Worm (Caenorhabditis elegans) whole organism, L1 larva: Measurements from ENCODE around the gene nrsn-1.

Experiments
- C04F5.9 ChIP-seq: sonication (generic microtip); optimal IDR thresholded peaks from 2 replicates; lab custom pipeline; 2016; ENCODE audit warnings: missing genetic modification characterization, missing compliant biosample characterization
- ama-1 ChIP-seq: fragments of 150-350 bp; optimal IDR thresholded peaks from 2 replicates; lab custom pipeline; 2014
- elt-2 ChIP-seq: sonication (generic microtip); optimal IDR thresholded peaks from 2 replicates; lab custom pipeline; 2016; ENCODE audit warnings: missing genetic modification characterization, mild to moderate bottlenecking, inconsistent platforms, missing compliant biosample characterization, missing genetic modification reagents
- lin-39 ChIP-seq: fragments of 150-350 bp; optimal IDR thresholded peaks from 2 replicates; lab custom pipeline; 2014; ENCODE audit warnings: missing biosample characterization, missing genetic modification reagents, missing genetic modification characterization
- mdl-1 ChIP-seq, 2 experiments: fragments of 150-350 bp; optimal IDR thresholded peaks; 2 replicates each; lab custom pipeline; 2014 to 2017; ENCODE audit warnings: missing biosample characterization in 2 of 2, missing genetic modification characterization in 2 of 2, inconsistent platforms in 1 of 2
- nhr-11 ChIP-seq: fragments of 150-350 bp; optimal IDR thresholded peaks from 2 replicates; lab custom pipeline; 2014; ENCODE audit warnings: missing biosample characterization, missing genetic modification characterization
- ztf-11 ChIP-seq, 2 experiments: sonication (generic microtip); optimal IDR thresholded peaks; 2 replicates each; lab custom pipeline; 2016 to 2017; ENCODE audit warnings: missing genetic modification characterization in 2 of 2, missing biosample characterization in 1 of 2, missing compliant biosample characterization in 1 of 2

ce11 chrV:3712192-3712591 is 3.6 kb downstream of the nrsn-1 start:
- no peak for TF ChIP-seq elt-2 (tag; lab: Kevin White, UChicago)
- TF ChIP-seq nhr-11 (tag; lab: Kevin White, UChicago), result no peak
- TF ChIP-seq ztf-11 (tag; optimal IDR thresholded peaks at IDR 0.05; lab: Kevin White, UChicago), result no peak
- no peak for TF ChIP-seq mdl-1 (tag; optimal IDR thresholded peaks at IDR 0.05; lab: Kevin White, UChicago)
- no peak for TF ChIP-seq ama-1 (lab: Kevin White, UChicago)
- no peak for TF ChIP-seq C04F5.9 (tag; lab: Kevin White, UChicago)
- TF ChIP-seq lin-39 (tag; lab: Kevin White, UChicago), result no peak
